Worm (Caenorhabditis elegans) whole organism, L1 larva: Measurements from ENCODE around the gene adt-1.

Experiments used
- C04F5.9 ChIP-seq: sonication (generic microtip); optimal IDR thresholded peaks from 2 replicates; lab custom pipeline; 2016; ENCODE audit warnings: missing genetic modification characterization, missing compliant biosample characterization
- C16A3.4 ChIP-seq: fragments of 150-350 bp; optimal IDR thresholded peaks from 2 replicates; lab custom pipeline; 2014; ENCODE audit warnings: missing biosample characterization, missing genetic modification characterization
- C34B4.2 ChIP-seq: sonication (generic microtip); optimal IDR thresholded peaks from 2 replicates; lab custom pipeline; 2017; ENCODE audit warnings: mild to moderate bottlenecking, missing genetic modification characterization, missing compliant biosample characterization
- F16B12.6 ChIP-seq: fragments of 150-350 bp; optimal IDR thresholded peaks from 2 replicates; lab custom pipeline; 2014; ENCODE audit warnings: missing biosample characterization, missing genetic modification characterization
- aly-2 ChIP-seq: fragments of 150-350 bp; optimal IDR thresholded peaks from 2 replicates; lab custom pipeline; 2014; ENCODE audit warnings: missing biosample characterization, missing genetic modification characterization
- ama-1 ChIP-seq: fragments of 150-350 bp; optimal IDR thresholded peaks from 2 replicates; lab custom pipeline; 2014
- blmp-1 ChIP-seq: fragments of 150-350 bp; optimal IDR thresholded peaks from 2 replicates; lab custom pipeline; 2014; ENCODE audit warnings: missing biosample characterization, missing genetic modification characterization
- ceh-82 ChIP-seq, 3 experiments: fragments of 150-350 bp in 1 of 3; sonication (generic microtip) in 2 of 3; optimal IDR thresholded peaks; 2 replicates each; lab custom pipeline; 2014 to 2017; ENCODE audit warnings: missing biosample characterization in 3 of 3, missing genetic modification characterization in 3 of 3
- ces-1 ChIP-seq: fragments of 150-350 bp; optimal IDR thresholded peaks from 2 replicates; lab custom pipeline; 2014; ENCODE audit warnings: missing biosample characterization, missing genetic modification reagents, missing genetic modification characterization
- dsc-1 ChIP-seq: sonication (generic microtip); optimal IDR thresholded peaks from 2 replicates; lab custom pipeline; 2016; ENCODE audit warnings: mild to moderate bottlenecking, missing genetic modification characterization, missing compliant biosample characterization
- egl-13 ChIP-seq: sonication (generic microtip); optimal IDR thresholded peaks from 2 replicates; lab custom pipeline; 2016; ENCODE audit warnings: missing genotype, missing genetic modification reagents, missing genetic modification characterization, missing compliant biosample characterization
- elt-2 ChIP-seq: sonication (generic microtip); optimal IDR thresholded peaks from 2 replicates; lab custom pipeline; 2016; ENCODE audit warnings: missing genetic modification characterization, mild to moderate bottlenecking, inconsistent platforms, missing compliant biosample characterization, missing genetic modification reagents
- fkh-4 ChIP-seq: sonication (generic microtip); optimal IDR thresholded peaks from 2 replicates; lab custom pipeline; 2016; ENCODE audit warnings: missing compliant biosample characterization, missing genetic modification characterization, borderline replicate concordance
- fkh-8 ChIP-seq: sonication (generic microtip); optimal IDR thresholded peaks from 2 replicates; lab custom pipeline; 2016; ENCODE audit warnings: mild to moderate bottlenecking, missing genetic modification characterization, missing compliant biosample characterization
- fos-1 ChIP-seq: fragments of 150-350 bp; optimal IDR thresholded peaks from 2 replicates; lab custom pipeline; 2014; ENCODE audit warnings: missing biosample characterization, missing genetic modification characterization
- grh-1 ChIP-seq: fragments of 200-800 bp; sonication (Bioruptor generic); IDR thresholded peaks from 2 replicates; pipeline ENCODE4 v1.3.6; 2022; ENCODE audit warnings: missing genetic modification reagents, missing genetic modification characterization, missing compliant biosample characterization
- hlh-17 ChIP-seq: fragments of 200-800 bp; sonication (Bioruptor generic); optimal IDR thresholded peaks from 2 replicates; lab custom pipeline; 2018; ENCODE audit warnings: missing genetic modification characterization, mild to moderate bottlenecking, missing compliant biosample characterization, moderate library complexity, borderline replicate concordance
- hlh-4 ChIP-seq: sonication (generic microtip); optimal IDR thresholded peaks from 2 replicates; lab custom pipeline; 2016; ENCODE audit warnings: mild to moderate bottlenecking, missing genetic modification characterization, missing compliant biosample characterization
- hpl-2 ChIP-seq: fragments of 150-350 bp; optimal IDR thresholded peaks from 2 replicates; lab custom pipeline; 2014; ENCODE audit warnings: missing biosample characterization, missing genetic modification reagents, missing genetic modification characterization
- lin-13 ChIP-seq: fragments of 150-350 bp; optimal IDR thresholded peaks from 2 replicates; lab custom pipeline; 2014; ENCODE audit warnings: missing biosample characterization, missing genetic modification reagents, missing genetic modification characterization
- lin-14 ChIP-seq: fragments of 200-800 bp; sonication (Bioruptor generic); optimal IDR thresholded peaks from 2 replicates; lab custom pipeline; 2018; ENCODE audit warnings: mild to moderate bottlenecking, missing genetic modification characterization, moderate library complexity, missing compliant biosample characterization
- lin-35 ChIP-seq, 2 experiments: fragments of 150-350 bp; optimal IDR thresholded peaks; 2 replicates each; lab custom pipeline; 2014; ENCODE audit warnings: missing biosample characterization in 2 of 2, missing genetic modification characterization in 2 of 2, missing genetic modification reagents in 2 of 2
- lin-39 ChIP-seq: fragments of 150-350 bp; optimal IDR thresholded peaks from 2 replicates; lab custom pipeline; 2014; ENCODE audit warnings: missing biosample characterization, missing genetic modification reagents, missing genetic modification characterization
- lsy-2 ChIP-seq, 2 experiments: fragments of 150-350 bp; optimal IDR thresholded peaks; 2 replicates each; lab custom pipeline; 2014; ENCODE audit warnings: missing biosample characterization in 2 of 2, missing genetic modification characterization in 2 of 2
- nhr-20 ChIP-seq: sonication (generic microtip); optimal IDR thresholded peaks from 2 replicates; lab custom pipeline; 2016; ENCODE audit warnings: mild to moderate bottlenecking, missing genetic modification characterization, missing compliant biosample characterization
- nhr-28 ChIP-seq: fragments of 150-350 bp; optimal IDR thresholded peaks from 2 replicates; lab custom pipeline; 2014; ENCODE audit warnings: missing biosample characterization, missing genetic modification characterization
- nhr-47 ChIP-seq: sonication (generic microtip); optimal IDR thresholded peaks from 2 replicates; lab custom pipeline; 2016; ENCODE audit warnings: mild to moderate bottlenecking, missing genetic modification characterization, moderate library complexity, missing compliant biosample characterization
- nhr-71 ChIP-seq: sonication (generic microtip); optimal IDR thresholded peaks from 2 replicates; lab custom pipeline; 2016; ENCODE audit warnings: mild to moderate bottlenecking, missing genetic modification characterization, moderate library complexity, missing compliant biosample characterization
- nhr-76 ChIP-seq: sonication (generic microtip); optimal IDR thresholded peaks from 2 replicates; lab custom pipeline; 2017; ENCODE audit warnings: missing biosample characterization, missing genetic modification characterization
- nhr-77 ChIP-seq: fragments of 150-350 bp; optimal IDR thresholded peaks from 2 replicates; lab custom pipeline; 2014; ENCODE audit warnings: missing biosample characterization, missing genetic modification characterization
- skn-1 ChIP-seq: fragments of 150-350 bp; optimal IDR thresholded peaks from 2 replicates; lab custom pipeline; 2014; ENCODE audit warnings: missing biosample characterization, missing genetic modification characterization
- snpc-4 ChIP-seq: fragments of 150-350 bp; optimal IDR thresholded peaks from 2 replicates; lab custom pipeline; 2014; ENCODE audit warnings: missing biosample characterization, missing genetic modification characterization
- snu-23 ChIP-seq: sonication (generic microtip); optimal IDR thresholded peaks from 2 replicates; lab custom pipeline; 2016; ENCODE audit warnings: missing genetic modification characterization, missing compliant biosample characterization
- sup-37 ChIP-seq: fragments of 200-800 bp; sonication (Bioruptor generic); optimal IDR thresholded peaks from 2 replicates; lab custom pipeline; 2018; ENCODE audit warnings: mild to moderate bottlenecking, missing genetic modification characterization, missing compliant biosample characterization
- tbx-2 ChIP-seq: sonication (generic microtip); optimal IDR thresholded peaks from 2 replicates; lab custom pipeline; 2016; ENCODE audit warnings: missing genetic modification characterization, missing compliant biosample characterization
- tlp-1 ChIP-seq: fragments of 150-350 bp; optimal IDR thresholded peaks from 2 replicates; lab custom pipeline; 2014; ENCODE audit warnings: missing biosample characterization, missing genetic modification characterization
- unc-130 ChIP-seq: fragments of 150-350 bp; optimal IDR thresholded peaks from 2 replicates; lab custom pipeline; 2017; ENCODE audit warnings: missing biosample characterization, missing genetic modification characterization, inconsistent platforms
- unc-30 ChIP-seq: sonication (generic microtip); optimal IDR thresholded peaks from 2 replicates; lab custom pipeline; 2017; ENCODE audit warnings: missing biosample characterization, missing genetic modification characterization
- unc-98 ChIP-seq: fragments of 200-800 bp; sonication (Bioruptor generic); IDR thresholded peaks from 2 replicates; pipeline ENCODE4 v1.3.6; 2022; ENCODE audit warnings: missing genetic modification characterization, missing compliant biosample characterization
- vab-15 ChIP-seq: sonication (generic microtip); optimal IDR thresholded peaks from 2 replicates; lab custom pipeline; 2017; ENCODE audit warnings: missing genotype, mild to moderate bottlenecking, missing genetic modification characterization, missing compliant biosample characterization
- xbp-1 ChIP-seq: sonication (generic microtip); optimal IDR thresholded peaks from 2 replicates; lab custom pipeline; 2016; ENCODE audit warnings: missing genetic modification characterization, missing compliant biosample characterization
- zag-1 ChIP-seq: fragments of 150-350 bp; optimal IDR thresholded peaks from 2 replicates; lab custom pipeline; 2014; ENCODE audit warnings: missing biosample characterization, missing genetic modification characterization
- ztf-4 ChIP-seq: fragments of 150-350 bp; optimal IDR thresholded peaks from 2 replicates; lab custom pipeline; 2014; ENCODE audit warnings: missing biosample characterization, missing genetic modification characterization

The adt-1 gene

DNA sequence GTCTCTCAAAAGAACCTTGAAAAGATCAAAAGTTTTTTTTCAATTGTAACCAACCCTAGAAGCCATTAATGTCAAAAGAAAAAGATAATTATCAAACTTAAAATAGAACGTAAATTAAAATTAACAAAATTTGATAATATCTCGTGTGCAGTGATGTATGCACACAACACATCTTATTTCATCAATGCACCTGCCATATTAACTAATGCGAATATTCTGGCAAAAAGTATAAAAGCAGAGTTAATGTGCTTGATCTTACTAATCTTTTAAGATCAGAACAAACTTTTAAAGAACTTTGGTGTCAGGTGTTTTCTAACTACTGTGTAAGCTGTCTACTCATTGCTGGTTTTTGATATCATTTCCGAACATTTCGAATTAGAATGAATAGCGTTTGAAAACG is 24.1 kb downstream of the adt-1 start (continued):
- TF ChIP-seq C34B4.2 (no peak), lin-13 (GFP tag; lab: Kevin White, UChicago) (no peak), grh-1 (no peak), zag-1 (tag; lab: Kevin White, UChicago) (no peak), unc-30 (tag; lab: Kevin White, UChicago) (no peak), ztf-4 (tag; lab: Kevin White, UChicago) (no peak), nhr-71 (tag; lab: Kevin White, UChicago) (peak; percentile 62), blmp-1 (tag; lab: Kevin White, UChicago) (no peak), aly-2 (no peak), egl-13 (peak; percentile 41), hlh-17 (GFP tag; lab: Kevin White, UChicago) (no peak), lin-14 (GFP tag; lab: Kevin White, UChicago) (no peak), snu-23 (GFP tag; lab: Kevin White, UChicago) (no peak), nhr-20 (tag; lab: Kevin White, UChicago) (peak; percentile 1), tlp-1 (tag; lab: Kevin White, UChicago) (no peak), C16A3.4 (tag; lab: Kevin White, UChicago) (no peak), fkh-8 (tag; lab: Kevin White, UChicago) (peak; percentile 79), xbp-1 (tag; lab: Kevin White, UChicago) (no peak), snpc-4 (tag; lab: Kevin White, UChicago) (no peak), elt-2 (tag; lab: Kevin White, UChicago) (no peak), nhr-47 (tag; lab: Kevin White, UChicago) (peak; percentile 58)

DNA sequence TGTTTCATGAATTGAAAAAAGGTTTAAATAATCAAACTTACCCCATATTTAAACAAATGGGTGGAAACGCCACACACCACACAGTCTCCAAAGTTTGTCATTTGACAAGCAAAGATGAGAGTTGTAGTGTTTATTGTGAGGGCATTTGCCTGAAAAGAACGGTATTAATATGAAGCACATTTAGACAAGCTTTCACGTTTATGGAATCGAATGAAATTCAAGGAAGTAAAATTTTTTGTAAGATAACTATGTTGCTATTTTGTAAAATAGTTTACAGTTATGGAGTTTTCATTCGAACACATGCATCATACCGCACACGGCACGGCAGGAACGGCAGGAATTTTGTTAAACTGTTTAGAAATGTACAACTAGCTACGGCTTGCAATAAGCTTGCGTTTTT is 26.1 kb downstream of the adt-1 start, which contains the start of gene nhr-272:
nhr-272 (minus strand) TSS at position 101 of the 400 bp plus-strand sequence.
- TF ChIP-seq unc-30 (tag; lab: Kevin White, UChicago) (no peak), sup-37 (GFP tag; lab: Kevin White, UChicago) (no peak), skn-1 (tag; lab: Kevin White, UChicago) (no peak), nhr-76 (tag; lab: Kevin White, UChicago) (no peak), blmp-1 (tag; lab: Kevin White, UChicago) (no peak), ama-1 (lab: Kevin White, UChicago) (no peak), nhr-47 (tag; lab: Kevin White, UChicago) (no peak), lin-35 (GFP tag; optimal IDR thresholded peaks at IDR 0.05; lab: Kevin White, UChicago) (no peak), unc-130 (tag; lab: Kevin White, UChicago) (no peak), C04F5.9 (tag; lab: Kevin White, UChicago) (no peak), nhr-77 (no peak), fkh-8 (tag; lab: Kevin White, UChicago) (no peak), hpl-2 (no peak), snu-23 (GFP tag; lab: Kevin White, UChicago) (no peak)

DNA sequence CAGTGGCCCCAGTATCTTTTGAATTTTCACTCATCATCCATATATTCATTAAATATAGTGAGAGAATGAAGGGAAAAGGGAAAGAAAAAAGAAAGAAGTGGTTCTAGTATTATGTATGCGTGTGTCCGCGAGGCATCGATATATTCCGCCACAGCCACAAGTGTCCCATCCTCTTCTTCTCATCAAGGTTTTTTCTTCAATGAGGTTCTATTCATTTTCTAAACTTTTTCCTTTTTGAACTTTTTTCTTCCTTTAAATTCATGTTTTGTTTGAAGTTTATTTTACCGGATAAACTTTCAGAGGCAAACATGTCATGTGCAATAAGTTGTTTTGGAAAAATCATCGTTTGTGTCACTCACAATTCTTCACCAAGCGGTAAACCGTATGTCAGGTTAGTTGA is 33.7 kb downstream of the adt-1 start, which contains the start of gene rgs-2:
rgs-2 (plus strand) TSS at position 301 of the 400 bp plus-strand sequence.
- TF ChIP-seq lin-14 (GFP tag; lab: Kevin White, UChicago): peak; percentile 3
- no peak for TF ChIP-seq tbx-2 (tag; lab: Kevin White, UChicago)
- TF ChIP-seq vab-15 (tag; lab: Kevin White, UChicago): no peak

DNA sequence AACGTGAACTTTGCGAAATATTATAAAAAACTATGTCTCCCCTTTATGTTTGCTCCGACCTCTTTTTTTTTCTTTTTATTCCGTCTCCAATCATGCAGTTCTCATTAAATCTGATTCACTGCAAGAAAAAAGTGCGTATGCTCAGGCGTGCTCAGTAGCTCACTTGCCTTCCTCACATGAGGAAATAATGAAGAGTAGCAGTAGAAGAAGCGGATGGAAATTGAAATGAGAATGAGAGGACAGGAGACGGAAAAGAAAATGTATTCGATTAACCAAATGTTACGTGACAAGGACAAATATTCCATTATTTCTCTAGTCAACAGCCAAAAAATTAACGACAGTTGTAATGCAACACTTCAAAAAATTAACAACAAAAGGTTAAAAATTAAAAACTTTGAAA is 34.4 kb downstream of the adt-1 start:
- no peak for TF ChIP-seq hlh-17 (GFP tag; lab: Kevin White, UChicago)
- peak; percentile 29 for TF ChIP-seq nhr-71 (tag; lab: Kevin White, UChicago)
- no peak for TF ChIP-seq unc-98 (GFP tag; lab: Robert Waterston, UW)
- peak; percentile 76 for TF ChIP-seq lin-14 (GFP tag; lab: Kevin White, UChicago)
- TF ChIP-seq C04F5.9 (tag; lab: Kevin White, UChicago): no peak
- TF ChIP-seq F16B12.6 (tag; lab: Kevin White, UChicago): no peak
- TF ChIP-seq nhr-47 (tag; lab: Kevin White, UChicago): peak; percentile 40
- TF ChIP-seq ceh-82 (tag; optimal IDR thresholded peaks at IDR 0.05; lab: Kevin White, UChicago): no peak
- peak; percentile 46 for TF ChIP-seq fkh-4 (tag; lab: Kevin White, UChicago)
- peak in 1 of 2 experiments; percentile 14 for TF ChIP-seq lsy-2 (tag; optimal IDR thresholded peaks at IDR 0.05; lab: Kevin White, UChicago)
- peak; percentile 15 for TF ChIP-seq snu-23 (GFP tag; lab: Kevin White, UChicago)
- TF ChIP-seq fos-1: peak; percentile 8
- peak; percentile 94 for TF ChIP-seq dsc-1 (tag; lab: Kevin White, UChicago)
- no peak for TF ChIP-seq zag-1 (tag; lab: Kevin White, UChicago)
- TF ChIP-seq blmp-1 (tag; lab: Kevin White, UChicago): no peak
- TF ChIP-seq lin-39: no peak
- TF ChIP-seq ztf-4 (tag; lab: Kevin White, UChicago): no peak
- TF ChIP-seq nhr-28 (tag; lab: Kevin White, UChicago): no peak
- no peak for TF ChIP-seq ces-1 (GFP tag; lab: Kevin White, UChicago)
- TF ChIP-seq hlh-4 (tag; lab: Kevin White, UChicago): no peak
- TF ChIP-seq, all 84 proteins: peak for 8
